Worm (Caenorhabditis elegans) whole organism, early embryonic: ENCODE data around the gene Y50D4A.5.
"Not testable (repeated sequence)": the region's sequence is repeated elsewhere in the genome, so short reads cannot be mapped to it uniquely, and the experiment has no call there.

Experiments
- ama-1 ChIP-seq: fragments of 150-350 bp; optimal IDR thresholded peaks from 2 replicates; lab custom pipeline; 2014
- ets-7 ChIP-seq: sonication (generic microtip); optimal IDR thresholded peaks from 2 replicates; lab custom pipeline; 2016; ENCODE audit warnings: missing genotype, missing genetic modification characterization, missing compliant biosample characterization
- hmg-4 ChIP-seq: fragments of 200-800 bp; sonication (Bioruptor generic); optimal IDR thresholded peaks from 2 replicates; lab custom pipeline; 2018; ENCODE audit warnings: mild to moderate bottlenecking, missing genetic modification characterization, missing compliant biosample characterization

- TF ChIP-seq ama-1 (lab: Kevin White, UChicago); hmg-4: not testable (repeated sequence)
- TF ChIP-seq ets-7 (tag; lab: Kevin White, UChicago) = peak; percentile 33
Measured at ce11 chrV:1197064-1197724, 9.9 kb upstream of the Y50D4A.5 start.
